Worm (Caenorhabditis elegans) whole organism, young adult: Measurements from ENCODE around the gene ulp-1.

ENCODE experiments used
- B0035.1 ChIP-seq: sonication (generic microtip); optimal IDR thresholded peaks from 2 replicates; lab custom pipeline; 2016; ENCODE audit warnings: missing genetic modification characterization, mild to moderate bottlenecking, missing compliant biosample characterization, missing genotype, missing genetic modification reagents
- C06A6.2 ChIP-seq: fragments of 200-800 bp; sonication (Bioruptor generic); conservative IDR thresholded peaks from 2 replicates; pipeline ENCODE4 v1.3.6; 2022; ENCODE audit warnings: missing genetic modification characterization, missing compliant biosample characterization
- C17E4.6 ChIP-seq: fragments of 200-800 bp; sonication (Bioruptor generic); IDR thresholded peaks from 2 replicates; pipeline ENCODE4 v1.3.6; 2022; ENCODE audit warnings: missing genetic modification reagents, missing genetic modification characterization, missing compliant biosample characterization
- F10E7.11 ChIP-seq: sonication (generic microtip); optimal IDR thresholded peaks from 2 replicates; lab custom pipeline; 2017; ENCODE audit warnings: mild to moderate bottlenecking, missing genetic modification characterization, moderate library complexity, missing compliant biosample characterization
- F33H1.4 ChIP-seq: fragments of 200-800 bp; sonication (Bioruptor generic); IDR thresholded peaks from 2 replicates; pipeline ENCODE4 v1.3.6; 2022; ENCODE audit warnings: missing genetic modification reagents, missing genetic modification characterization, missing compliant biosample characterization
- F37B4.10 ChIP-seq: fragments of 200-800 bp; sonication (Bioruptor generic); IDR thresholded peaks from 2 replicates; pipeline ENCODE4 v1.3.6; 2022; ENCODE audit warnings: missing genetic modification characterization, missing compliant biosample characterization
- F39B2.1 ChIP-seq: fragments of 200-800 bp; sonication (Bioruptor generic); IDR thresholded peaks from 2 replicates; pipeline ENCODE4 v1.3.6; 2022; ENCODE audit warnings: missing genetic modification reagents, missing genetic modification characterization, missing compliant biosample characterization
- F52B5.7 ChIP-seq: sonication (generic microtip); optimal IDR thresholded peaks from 2 replicates; lab custom pipeline; 2016; ENCODE audit warnings: mild to moderate bottlenecking, missing genetic modification characterization, missing compliant biosample characterization
- F55B11.4 ChIP-seq: sonication (generic microtip); optimal IDR thresholded peaks from 2 replicates; lab custom pipeline; 2016; ENCODE audit warnings: missing compliant biosample characterization, missing genetic modification characterization, borderline replicate concordance; ENCODE audit not compliant: insufficient read depth
- K11D2.4 ChIP-seq: fragments of 200-800 bp; sonication (Bioruptor generic); IDR thresholded peaks from 2 replicates; pipeline ENCODE4 v1.3.6; 2022; ENCODE audit warnings: missing genetic modification reagents, missing genetic modification characterization, missing compliant biosample characterization
- T07F8.4 ChIP-seq: sonication (generic microtip); optimal IDR thresholded peaks from 2 replicates; lab custom pipeline; 2016; ENCODE audit warnings: mild to moderate bottlenecking, missing genetic modification characterization, moderate library complexity, missing compliant biosample characterization
- T26A5.8 ChIP-seq: sonication (generic microtip); optimal IDR thresholded peaks from 2 replicates; lab custom pipeline; 2016; ENCODE audit warnings: missing genetic modification characterization, missing compliant biosample characterization
- Y56A3A.18 ChIP-seq: fragments of 200-800 bp; sonication (Bioruptor generic); IDR thresholded peaks from 2 replicates; pipeline ENCODE4 v1.3.6; 2022; ENCODE audit warnings: missing genetic modification reagents, missing genetic modification characterization, missing compliant biosample characterization
- Y79H2A.3 ChIP-seq: fragments of 200-800 bp; sonication (Bioruptor generic); conservative IDR thresholded peaks from 2 replicates; pipeline ENCODE4 v1.3.6; 2022; ENCODE audit warnings: missing genetic modification reagents, missing genetic modification characterization, missing compliant biosample characterization
- aptf-2 ChIP-seq: fragments of 200-800 bp; sonication (Bioruptor generic); conservative IDR thresholded peaks from 2 replicates; pipeline ENCODE4 v1.3.6; 2022; ENCODE audit warnings: missing genetic modification reagents, missing genetic modification characterization, missing compliant biosample characterization
- attf-5 ChIP-seq: fragments of 200-800 bp; sonication (Bioruptor generic); optimal IDR thresholded peaks from 2 replicates; lab custom pipeline; 2018; ENCODE audit warnings: mild to moderate bottlenecking, missing genetic modification characterization, missing compliant biosample characterization
- attf-6 ChIP-seq: fragments of 200-800 bp; sonication (Bioruptor generic); IDR thresholded peaks from 2 replicates; pipeline ENCODE4 v1.3.6; 2022; ENCODE audit warnings: missing genetic modification reagents, missing genetic modification characterization, missing compliant biosample characterization
- bed-2 ChIP-seq: fragments of 200-800 bp; sonication (Bioruptor generic); IDR thresholded peaks from 2 replicates; pipeline ENCODE4 v1.3.6; 2022; ENCODE audit warnings: missing genetic modification reagents, missing genetic modification characterization, missing compliant biosample characterization
- cebp-1 ChIP-seq, 2 experiments: fragments of 200-800 bp in 1 of 2; sonication (Bioruptor generic) in 1 of 2; sonication (generic microtip) in 1 of 2; IDR thresholded peaks in 1 of 2; optimal IDR thresholded peaks in 1 of 2; 2 replicates each; pipeline versions ENCODE4 v1.3.6 to Lab custom; 2017 to 2022; ENCODE audit warnings: missing compliant biosample characterization in 2 of 2, missing genetic modification characterization in 2 of 2, mild to moderate bottlenecking in 1 of 2, missing genetic modification reagents in 1 of 2, moderate library complexity in 1 of 2
- ceh-100 ChIP-seq: fragments of 200-800 bp; sonication (Bioruptor generic); IDR thresholded peaks from 2 replicates; pipeline ENCODE4 v1.3.6; 2022; ENCODE audit warnings: missing genetic modification reagents, missing genetic modification characterization, missing compliant biosample characterization
- ceh-58 ChIP-seq: fragments of 200-800 bp; sonication (Bioruptor generic); IDR thresholded peaks from 2 replicates; pipeline ENCODE4 v1.3.6; 2022; ENCODE audit warnings: missing genetic modification characterization, missing compliant biosample characterization
- chd-7 ChIP-seq: sonication (generic microtip); optimal IDR thresholded peaks from 2 replicates; lab custom pipeline; 2016; ENCODE audit warnings: mild to moderate bottlenecking, missing genetic modification characterization, moderate library complexity, missing compliant biosample characterization
- die-1 ChIP-seq: sonication (generic microtip); optimal IDR thresholded peaks from 2 replicates; lab custom pipeline; 2016; ENCODE audit warnings: missing genotype, mild to moderate bottlenecking, missing genetic modification characterization, missing compliant biosample characterization
- dpl-1 ChIP-seq: fragments of 150-350 bp; optimal IDR thresholded peaks from 2 replicates; lab custom pipeline; 2014; ENCODE audit warnings: missing biosample characterization, missing genetic modification reagents, missing genetic modification characterization
- ekl-4 ChIP-seq: fragments of 200-800 bp; sonication (Bioruptor generic); IDR thresholded peaks from 2 replicates; pipeline ENCODE4 v1.3.6; 2022; ENCODE audit warnings: missing genetic modification reagents, missing genetic modification characterization, missing compliant biosample characterization
- him-1 ChIP-seq: sonication (generic microtip); optimal IDR thresholded peaks from 2 replicates; lab custom pipeline; 2016; ENCODE audit warnings: missing genotype, missing genetic modification reagents, missing genetic modification characterization, missing compliant biosample characterization
- hlh-26 ChIP-seq: fragments of 200-800 bp; sonication (Bioruptor generic); conservative IDR thresholded peaks from 2 replicates; pipeline ENCODE4 v1.3.6; 2022; ENCODE audit warnings: missing genetic modification reagents, missing genetic modification characterization, missing compliant biosample characterization
- hmg-20 ChIP-seq: fragments of 200-800 bp; sonication (Bioruptor generic); IDR thresholded peaks from 2 replicates; pipeline ENCODE4 v1.3.6; 2022; ENCODE audit warnings: missing genetic modification reagents, missing genetic modification characterization, missing compliant biosample characterization
- lin-35 ChIP-seq, 3 experiments: fragments of 150-350 bp in 2 of 3; sonication (generic microtip) in 1 of 3; optimal IDR thresholded peaks; 2 replicates each; lab custom pipeline; 2014 to 2018; ENCODE audit warnings: missing biosample characterization in 3 of 3, missing genetic modification characterization in 3 of 3, missing genetic modification reagents in 3 of 3
- lsy-27 ChIP-seq: sonication (generic microtip); optimal IDR thresholded peaks from 2 replicates; lab custom pipeline; 2017; ENCODE audit warnings: missing genetic modification characterization, mild to moderate bottlenecking, missing compliant biosample characterization, antibody characterized with exemption, missing genotype, borderline replicate concordance; ENCODE audit not compliant: insufficient read depth
- madf-8 ChIP-seq: fragments of 200-800 bp; sonication (Bioruptor generic); conservative IDR thresholded peaks from 2 replicates; pipeline ENCODE4 v1.3.6; 2022; ENCODE audit warnings: missing genetic modification reagents, missing genetic modification characterization, missing compliant biosample characterization
- mcd-1 ChIP-seq: fragments of 200-800 bp; sonication (Bioruptor generic); IDR thresholded peaks from 2 replicates; pipeline ENCODE4 v1.3.6; 2022; ENCODE audit warnings: missing genetic modification reagents, missing genetic modification characterization, missing compliant biosample characterization
- mel-28 ChIP-seq: sonication (generic microtip); optimal IDR thresholded peaks from 2 replicates; lab custom pipeline; 2016; ENCODE audit warnings: borderline replicate concordance, mild to moderate bottlenecking, missing genetic modification characterization, missing compliant biosample characterization
- nfya-1 ChIP-seq: sonication (generic microtip); optimal IDR thresholded peaks from 2 replicates; lab custom pipeline; 2017; ENCODE audit warnings: antibody characterized with exemption, missing compliant biosample characterization, missing genetic modification characterization, borderline replicate concordance; ENCODE audit not compliant: insufficient read depth
- nfya-2 ChIP-seq: fragments of 200-800 bp; sonication (Bioruptor generic); IDR thresholded peaks from 2 replicates; pipeline ENCODE4 v1.3.6; 2022; ENCODE audit warnings: missing genetic modification reagents, missing genetic modification characterization, missing compliant biosample characterization
- nfyb-1 ChIP-seq: fragments of 200-800 bp; sonication (Bioruptor generic); IDR thresholded peaks from 2 replicates; pipeline ENCODE4 v1.3.6; 2022; ENCODE audit warnings: missing genetic modification reagents, missing genetic modification characterization, missing compliant biosample characterization
- nhr-27 ChIP-seq: fragments of 200-800 bp; sonication (Bioruptor generic); optimal IDR thresholded peaks from 2 replicates; lab custom pipeline; 2018; ENCODE audit warnings: mild to moderate bottlenecking, missing genetic modification characterization, moderate library complexity, missing compliant biosample characterization
- pbrm-1 ChIP-seq: fragments of 200-800 bp; sonication (Bioruptor generic); IDR thresholded peaks from 2 replicates; pipeline ENCODE4 v1.3.6; 2022; ENCODE audit warnings: missing genetic modification reagents, missing genetic modification characterization, missing compliant biosample characterization
- rcor-1 ChIP-seq: fragments of 200-800 bp; sonication (Bioruptor generic); IDR thresholded peaks from 2 replicates; pipeline ENCODE4 v1.3.6; 2022; ENCODE audit warnings: missing genetic modification reagents, missing genetic modification characterization, missing compliant biosample characterization
- rec-8 ChIP-seq, 2 experiments: sonication (generic microtip); optimal IDR thresholded peaks; 2 replicates each; lab custom pipeline; 2016; ENCODE audit warnings: mild to moderate bottlenecking in 2 of 2, missing genetic modification characterization in 2 of 2, missing genetic modification reagents in 2 of 2, missing genotype in 2 of 2, missing biosample characterization in 1 of 2, missing compliant biosample characterization in 1 of 2, moderate library complexity in 1 of 2
- repo-1 ChIP-seq: sonication (generic microtip); optimal IDR thresholded peaks from 2 replicates; lab custom pipeline; 2017; ENCODE audit warnings: mild to moderate bottlenecking, missing genetic modification characterization, missing compliant biosample characterization
- sea-2 ChIP-seq: fragments of 200-800 bp; sonication (Bioruptor generic); IDR thresholded peaks from 2 replicates; pipeline ENCODE4 v1.3.6; 2022; ENCODE audit warnings: missing genetic modification characterization, missing compliant biosample characterization
- snpc-3.4 ChIP-seq: sonication (generic microtip); optimal IDR thresholded peaks from 2 replicates; lab custom pipeline; 2017; ENCODE audit warnings: missing genetic modification characterization, mild to moderate bottlenecking, missing compliant biosample characterization, antibody characterized with exemption, moderate library complexity, missing genotype, missing genetic modification reagents
- sptf-2 ChIP-seq: fragments of 200-800 bp; sonication (Bioruptor generic); optimal IDR thresholded peaks from 2 replicates; lab custom pipeline; 2018; ENCODE audit warnings: mild to moderate bottlenecking, missing genetic modification characterization, missing compliant biosample characterization
- ztf-18 ChIP-seq: sonication (generic microtip); optimal IDR thresholded peaks from 2 replicates; lab custom pipeline; 2016; ENCODE audit warnings: missing genotype, mild to moderate bottlenecking, missing genetic modification characterization, missing compliant biosample characterization
- ztf-22 ChIP-seq: fragments of 200-800 bp; sonication (Bioruptor generic); optimal IDR thresholded peaks from 2 replicates; lab custom pipeline; 2018; ENCODE audit warnings: mild to moderate bottlenecking, missing genetic modification characterization, moderate library complexity, missing compliant biosample characterization
- ztf-26 ChIP-seq: sonication (generic microtip); optimal IDR thresholded peaks from 2 replicates; lab custom pipeline; 2017; ENCODE audit warnings: missing genetic modification characterization, missing compliant biosample characterization

The ulp-1 gene

ce11 chrIII:5172470-5172869 lies 2.9 kb upstream of the ulp-1 start, which contains the start of gene K10D2.5:
TSS of gene K10D2.5 (plus strand) at chrIII:5172720.
- TF ChIP-seq hlh-26 (GFP tag; lab: Robert Waterston, UW) (no peak), C06A6.2 (GFP tag; lab: Robert Waterston, UW) (0 out of 2 replicates have a peak, but pooled peaks have one; percentile 50), mel-28 (tag; lab: Kevin White, UChicago) (peak; percentile 31), nfya-1 (tag; lab: Kevin White, UChicago) (no peak), ceh-100 (GFP tag; lab: Robert Waterston, UW) (peak; percentile 99), him-1 (tag; lab: Kevin White, UChicago) (peak; percentile 8), die-1 (peak; percentile 60), F10E7.11 (no peak), sea-2 (GFP tag; lab: Robert Waterston, UW) (no peak), F33H1.4 (GFP tag; lab: Robert Waterston, UW) (peak; percentile 83), T26A5.8 (no peak), attf-6 (GFP tag; lab: Robert Waterston, UW) (peak; percentile 75), lin-35 (GFP tag; optimal IDR thresholded peaks at IDR 0.05; lab: Kevin White, UChicago) (peak in 1 of 3 experiments; percentile 80), K11D2.4 (peak; percentile 94), F37B4.10 (no peak), chd-7 (tag; lab: Kevin White, UChicago) (peak; percentile 78), ekl-4 (GFP tag; lab: Robert Waterston, UW) (peak; percentile 95), C17E4.6 (peak; percentile 92), ztf-22 (peak; percentile 72), ztf-26 (tag; lab: Kevin White, UChicago) (peak; percentile 25), Y56A3A.18 (no peak), aptf-2 (peak; percentile 98), repo-1 (tag; lab: Kevin White, UChicago) (no peak), nhr-27 (tag; lab: Kevin White, UChicago) (no peak), bed-2 (peak; percentile 98), rec-8 (tag; optimal IDR thresholded peaks at IDR 0.05; lab: Kevin White, UChicago) (peak; percentile 89), dpl-1 (GFP tag; lab: Kevin White, UChicago) (peak; percentile 77), attf-5 (GFP tag; lab: Kevin White, UChicago) (peak; percentile 99), hmg-20 (peak; percentile 82), pbrm-1 (GFP tag; lab: Robert Waterston, UW) (peak; percentile 93), F55B11.4 (tag; lab: Kevin White, UChicago) (no peak), ztf-18 (tag; lab: Kevin White, UChicago) (peak; percentile 82), T07F8.4 (tag; lab: Kevin White, UChicago) (peak; percentile 70), mcd-1 (GFP tag; lab: Robert Waterston, UW) (peak; percentile 99), Y79H2A.3 (GFP tag; lab: Robert Waterston, UW) (peak; percentile 87), snpc-3.4 (peak; percentile 71), madf-8 (GFP tag; lab: Robert Waterston, UW) (peak; percentile 77), ceh-58 (GFP tag; lab: Robert Waterston, UW) (no peak), F52B5.7 (tag; lab: Kevin White, UChicago) (peak; percentile 68), F39B2.1 (peak; percentile 77; the same call in 1 of the 2 replicates), rcor-1 (GFP tag; lab: Robert Waterston, UW) (peak; percentile 96), B0035.1 (tag; lab: Kevin White, UChicago) (peak; percentile 31), cebp-1 (GFP tag; IDR thresholded peaks at IDR 0.05; lab: Robert Waterston, UW) (peak; percentile 90), cebp-1 (tag; optimal IDR thresholded peaks at IDR 0.05; lab: Kevin White, UChicago) (peak; percentile 81), nfyb-1 (GFP tag; lab: Robert Waterston, UW) (peak; percentile 94), lsy-27 (no peak), sptf-2 (GFP tag; lab: Kevin White, UChicago) (peak; percentile 66), nfya-2 (GFP tag; lab: Robert Waterston, UW) (no peak)
